Worm (Caenorhabditis elegans) whole organism, L1 larva: Measurements from ENCODE around the gene F08B4.8.

Experiments used
- egl-27 ChIP-seq, 2 experiments: fragments of 150-350 bp in 1 of 2; sonication (generic microtip); optimal IDR thresholded peaks; 3 replicates each; lab custom pipeline; 2017 to 2018; ENCODE audit warnings: missing biosample characterization in 2 of 2, missing genetic modification characterization in 2 of 2, missing genetic modification reagents in 2 of 2
- hpl-2 ChIP-seq: fragments of 150-350 bp; optimal IDR thresholded peaks from 2 replicates; lab custom pipeline; 2014; ENCODE audit warnings: missing biosample characterization, missing genetic modification reagents, missing genetic modification characterization
- lin-39 ChIP-seq: fragments of 150-350 bp; optimal IDR thresholded peaks from 2 replicates; lab custom pipeline; 2014; ENCODE audit warnings: missing biosample characterization, missing genetic modification reagents, missing genetic modification characterization
- unc-86 ChIP-seq: sonication (generic microtip); optimal IDR thresholded peaks from 2 replicates; lab custom pipeline; 2016; ENCODE audit warnings: missing genetic modification characterization, missing compliant biosample characterization

ce11 chrIV:8658122-8658521 lies 19.3 kb upstream of the F08B4.8 start, which contains the start of gene C49C8.6:
- TF ChIP-seq hpl-2 (GFP tag; lab: Kevin White, UChicago): no peak
- TF ChIP-seq egl-27 (tag; optimal IDR thresholded peaks at IDR 0.05; lab: Kevin White, UChicago): no peak
- TF ChIP-seq lin-39 (tag; lab: Kevin White, UChicago): no peak
- TF ChIP-seq unc-86 (tag; lab: Kevin White, UChicago): no peak
